Fruit fly (Drosophila melanogaster): Measurements from ENCODE around the gene CG11327.

CG11327 gene

DNA sequence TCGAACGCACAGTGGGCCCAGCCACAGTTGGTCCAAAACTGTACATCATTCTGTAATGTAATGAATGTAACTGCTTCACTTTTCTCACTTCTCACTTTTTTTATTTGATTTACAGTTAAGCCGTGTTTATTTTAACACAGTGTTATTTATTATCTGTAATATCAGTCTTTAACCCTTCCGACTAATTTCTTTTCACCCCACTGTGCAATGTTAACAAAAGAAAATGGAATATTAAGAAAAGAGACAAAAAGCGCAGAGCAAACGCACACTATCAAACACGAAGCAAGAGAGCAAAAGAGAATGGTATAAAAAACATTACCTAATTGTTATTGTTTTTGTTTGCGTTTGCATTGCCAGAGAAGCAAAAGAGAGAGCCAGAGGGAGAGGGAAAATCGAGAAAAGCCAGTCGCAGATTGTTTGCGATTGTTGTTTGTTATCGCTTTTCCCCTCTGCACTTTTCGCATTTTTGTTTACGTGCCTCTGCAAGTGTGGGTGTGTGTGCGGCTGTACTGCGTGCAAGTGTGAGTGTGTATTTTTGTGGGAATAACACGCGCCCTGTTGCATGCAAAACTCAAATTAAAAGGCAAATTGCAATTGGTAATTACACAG is 39.3 kb downstream of the CG11327 start (continued):
- TF ChIP-seq CG10462 (GFP tag; optimal IDR thresholded peaks at IDR 0.05) (peak; percentile 98), toy (GFP tag; IDR thresholded peaks at IDR 0.05) (peak; percentile 88), Nf-YC (tag; optimal IDR thresholded peaks at IDR 0.05) (peak; percentile 91), sens-2 (GFP tag; IDR thresholded peaks at IDR 0.05) (peak; percentile 96), Dbx (GFP tag; IDR thresholded peaks at IDR 0.05) (peak; percentile 95), tin (GFP tag; optimal IDR thresholded peaks at IDR 0.05) (peak; percentile 99), Meics (GFP tag; optimal IDR thresholded peaks at IDR 0.05) (peak; percentile 97), CG4404 (GFP tag; IDR thresholded peaks at IDR 0.05) (peak; percentile 89), Ets97D (GFP tag; optimal IDR thresholded peaks at IDR 0.05) (peak; percentile 94), Jarid2 (GFP tag; optimal IDR thresholded peaks at IDR 0.05) (peak; percentile 88), CG4282 (GFP tag; optimal IDR thresholded peaks at IDR 0.05) (peak; percentile 98), D19A (tag; optimal IDR thresholded peaks at IDR 0.05) (peak; percentile 97), CG18011 (GFP tag; optimal IDR thresholded peaks at IDR 0.05) (peak; percentile 91), sens (GFP tag) (peak; percentile 100), Blimp-1 (GFP tag; optimal IDR thresholded peaks at IDR 0.05) (peak; percentile 98), schlank (tag; optimal IDR thresholded peaks at IDR 0.05) (peak; percentile 94), CG6813 (GFP tag; optimal IDR thresholded peaks at IDR 0.05) (peak; percentile 98), gfzf (GFP tag; optimal IDR thresholded peaks at IDR 0.05) (peak; percentile 23), CG1233 (GFP tag; optimal IDR thresholded peaks at IDR 0.05) (peak; percentile 98), ap (GFP tag; IDR thresholded peaks at IDR 0.05) (peak; percentile 97), CG17568 (GFP tag; optimal IDR thresholded peaks at IDR 0.05) (peak; percentile 99), ash1 (GFP tag; optimal IDR thresholded peaks at IDR 0.05) (peak; percentile 79), CG13296 (GFP tag; optimal IDR thresholded peaks at IDR 0.05) (peak; percentile 98), CG17385 (GFP tag; optimal IDR thresholded peaks at IDR 0.05) (peak; percentile 96), CG11723 (GFP tag; optimal IDR thresholded peaks at IDR 0.05) (peak; percentile 98), cas (GFP tag; IDR thresholded peaks at IDR 0.05) (peak; percentile 88), Tbp (GFP tag; optimal IDR thresholded peaks at IDR 0.05) (no peak), zen2 (GFP tag; IDR thresholded peaks at IDR 0.05; ENCODE audit: partially characterized antibody) (no peak), Usf (GFP tag; optimal IDR thresholded peaks at IDR 0.05) (peak; percentile 88), gt (GFP tag; IDR thresholded peaks at IDR 0.05) (peak; percentile 86), ranshi (GFP tag; IDR thresholded peaks at IDR 0.05) (peak; percentile 98), CG3995 (GFP tag; optimal IDR thresholded peaks at IDR 0.05) (peak; percentile 68), Fer3 (tag; optimal IDR thresholded peaks at IDR 0.05) (peak; percentile 97), CG15696 (tag; optimal IDR thresholded peaks at IDR 0.05) (peak; percentile 95), CG31365 (tag; optimal IDR thresholded peaks at IDR 0.05) (peak; percentile 91), CG4854 (GFP tag; optimal IDR thresholded peaks at IDR 0.05) (peak; percentile 98), ci (GFP tag; IDR thresholded peaks at IDR 0.05) (peak; percentile 99), CG3281 (GFP tag; optimal IDR thresholded peaks at IDR 0.05) (peak; percentile 97), CG10979 (tag; optimal IDR thresholded peaks at IDR 0.05) (peak; percentile 99), nmo (GFP tag; optimal IDR thresholded peaks at IDR 0.05) (peak; percentile 98), CG12236 (GFP tag; optimal IDR thresholded peaks at IDR 0.05) (peak; percentile 98), Optix (GFP tag; IDR thresholded peaks at IDR 0.05) (peak; percentile 97), D19B (GFP tag; optimal IDR thresholded peaks at IDR 0.05) (peak; percentile 90), twi (tag; optimal IDR thresholded peaks at IDR 0.05) (peak; percentile 95), CG3726 (GFP tag; IDR thresholded peaks at IDR 0.05) (peak; percentile 96), Abd-B (GFP tag; optimal IDR thresholded peaks at IDR 0.05) (peak; percentile 97), Gug (GFP tag; IDR thresholded peaks at IDR 0.05) (peak; percentile 94), nom (GFP tag; optimal IDR thresholded peaks at IDR 0.05) (peak; percentile 84), zfh2 (GFP tag; optimal IDR thresholded peaks at IDR 0.05) (peak; percentile 94), CG3163 (GFP tag; optimal IDR thresholded peaks at IDR 0.05) (peak; percentile 94)

All from whole organism, embryonic.